Fruit fly (Drosophila melanogaster) whole organism, embryonic: ENCODE data around the gene Nepl7.

Experiments
- B-H2 ChIP-seq: fragments of 200-800 bp; sonication (Bioruptor generic); optimal IDR thresholded peaks from 2 replicates; lab custom pipeline; 2018; ENCODE audit warnings: missing biosample characterization, mild to moderate bottlenecking, missing genetic modification characterization
- BEAF-32 ChIP-seq: fragments of 200-800 bp; sonication (Bioruptor generic); optimal IDR thresholded peaks from 3 replicates; lab custom pipeline; 2017; ENCODE audit warnings: missing biosample characterization, missing genetic modification characterization, mild to moderate bottlenecking, moderate library complexity, missing genetic modification reagents
- CG15073 ChIP-seq: fragments of 200-800 bp; sonication (Bioruptor generic); optimal IDR thresholded peaks from 2 replicates; lab custom pipeline; 2016; ENCODE audit warnings: missing biosample characterization, missing genetic modification characterization
- CG15479 ChIP-seq: fragments of 200-800 bp; sonication (Bioruptor generic); optimal IDR thresholded peaks from 3 replicates; lab custom pipeline; 2019; ENCODE audit warnings: missing biosample characterization, mild to moderate bottlenecking, missing genetic modification characterization, moderate library complexity
- CG16779 ChIP-seq: fragments of 200-800 bp; sonication (Bioruptor generic); IDR thresholded peaks from 2 replicates; pipeline ENCODE4 v1.3.6; 2022; ENCODE audit warnings: missing biosample characterization, missing genetic modification characterization
- CG17361 ChIP-seq: fragments of 200-800 bp; sonication (Bioruptor generic); IDR thresholded peaks from 3 replicates; pipeline ENCODE4 v1.3.6; 2022; ENCODE audit warnings: missing biosample characterization, missing genetic modification characterization
- CG17802 ChIP-seq: fragments of 200-800 bp; sonication (Bioruptor generic); optimal IDR thresholded peaks from 2 replicates; lab custom pipeline; 2018; ENCODE audit warnings: missing biosample characterization, mild to moderate bottlenecking, missing genetic modification characterization, moderate library complexity
- CG18599 ChIP-seq: fragments of 200-800 bp; sonication (Bioruptor generic); optimal IDR thresholded peaks from 3 replicates; lab custom pipeline; 2017; ENCODE audit warnings: missing biosample characterization, missing genetic modification characterization, mild to moderate bottlenecking, moderate library complexity, missing genetic modification reagents
- CG2116 ChIP-seq: fragments of 200-800 bp; sonication (Bioruptor generic); optimal IDR thresholded peaks from 3 replicates; lab custom pipeline; 2018; ENCODE audit warnings: missing biosample characterization, mild to moderate bottlenecking, missing genetic modification characterization
- CG2875 ChIP-seq: fragments of 200-800 bp; sonication (Bioruptor generic); optimal IDR thresholded peaks from 2 replicates; lab custom pipeline; 2017; ENCODE audit warnings: missing biosample characterization, mild to moderate bottlenecking, missing genetic modification characterization, missing genetic modification reagents
- CG30403 ChIP-seq: fragments of 200-800 bp; sonication (Bioruptor generic); optimal IDR thresholded peaks from 3 replicates; lab custom pipeline; 2016; ENCODE audit warnings: missing biosample characterization, missing genetic modification characterization
- CG3281 ChIP-seq: fragments of 200-800 bp; sonication (Bioruptor generic); optimal IDR thresholded peaks from 3 replicates; lab custom pipeline; 2017; ENCODE audit warnings: missing biosample characterization, mild to moderate bottlenecking, missing genetic modification characterization
- CG3407 ChIP-seq: fragments of 200-800 bp; sonication (Bioruptor generic); optimal IDR thresholded peaks from 2 replicates; lab custom pipeline; 2018; ENCODE audit warnings: missing biosample characterization, mild to moderate bottlenecking, missing genetic modification characterization
- CG5245 ChIP-seq: fragments of 200-800 bp; sonication (Bioruptor generic); optimal IDR thresholded peaks from 3 replicates; lab custom pipeline; 2016; ENCODE audit warnings: missing biosample characterization, missing genetic modification characterization
- CG6854 ChIP-seq: fragments of 200-800 bp; sonication (Bioruptor generic); optimal IDR thresholded peaks from 3 replicates; lab custom pipeline; 2017; ENCODE audit warnings: missing biosample characterization, mild to moderate bottlenecking, missing genetic modification characterization
- CG7987 ChIP-seq: fragments of 200-800 bp; sonication (Bioruptor generic); optimal IDR thresholded peaks from 2 replicates; lab custom pipeline; 2018; ENCODE audit warnings: missing biosample characterization, mild to moderate bottlenecking, missing genetic modification characterization, moderate library complexity
- CG8089 ChIP-seq: fragments of 200-800 bp; sonication (Bioruptor generic); optimal IDR thresholded peaks from 3 replicates; lab custom pipeline; 2016; ENCODE audit warnings: missing biosample characterization, missing genetic modification characterization
- CG8388 ChIP-seq: fragments of 200-800 bp; sonication (Bioruptor generic); optimal IDR thresholded peaks from 2 replicates; lab custom pipeline; 2019; ENCODE audit warnings: missing biosample characterization, mild to moderate bottlenecking, missing genetic modification characterization, moderate library complexity
- CTCF ChIP-seq: fragments of 200-800 bp; sonication (Bioruptor generic); optimal IDR thresholded peaks from 2 replicates; lab custom pipeline; 2017; ENCODE audit warnings: missing biosample characterization, mild to moderate bottlenecking, missing genetic modification characterization, moderate library complexity
- Dek ChIP-seq: fragments of 200-800 bp; sonication (Bioruptor generic); optimal IDR thresholded peaks from 3 replicates; lab custom pipeline; 2019; ENCODE audit warnings: missing biosample characterization, mild to moderate bottlenecking, missing genetic modification characterization, moderate library complexity
- Doc2 ChIP-seq: fragments of 200-800 bp; sonication (Bioruptor generic); IDR thresholded peaks from 2 replicates; pipeline ENCODE4 v1.3.6; 2022; ENCODE audit warnings: missing biosample characterization, missing genetic modification characterization
- Dref ChIP-seq: fragments of 200-800 bp; sonication (Bioruptor generic); IDR thresholded peaks from 2 replicates; pipeline ENCODE4 v1.3.6; 2022; ENCODE audit warnings: missing biosample characterization, missing genetic modification characterization
- E2f1 ChIP-seq: fragments of 200-800 bp; sonication (Bioruptor generic); IDR thresholded peaks from 2 replicates; pipeline ENCODE4 v1.3.6; 2022; ENCODE audit warnings: missing biosample characterization, missing genetic modification characterization
- E2f2 ChIP-seq: fragments of 200-800 bp; sonication (Bioruptor generic); IDR thresholded peaks from 2 replicates; pipeline ENCODE4 v1.3.6; 2022; ENCODE audit warnings: missing biosample characterization, missing genetic modification characterization
- Gsc ChIP-seq: fragments of 200-800 bp; sonication (Bioruptor generic); IDR thresholded peaks from 2 replicates; pipeline ENCODE4 v1.3.6; 2022; ENCODE audit warnings: missing biosample characterization, missing genetic modification characterization
- HLH54F ChIP-seq: fragments of 200-800 bp; sonication (Bioruptor generic); optimal IDR thresholded peaks from 3 replicates; lab custom pipeline; 2016; ENCODE audit warnings: missing biosample characterization, missing genetic modification characterization
- Lpt ChIP-seq: fragments of >200 bp; optimal IDR thresholded peaks from 2 replicates; lab custom pipeline; 2018; ENCODE audit warnings: missing biosample characterization, missing genetic modification characterization
- Oaz ChIP-seq: fragments of 200-800 bp; sonication (Bioruptor generic); IDR thresholded peaks from 2 replicates; pipeline ENCODE4 v1.3.6; 2022; ENCODE audit warnings: missing biosample characterization, missing genetic modification characterization
- PHDP ChIP-seq: fragments of 200-800 bp; sonication (Bioruptor generic); optimal IDR thresholded peaks from 3 replicates; lab custom pipeline; 2018; ENCODE audit warnings: missing biosample characterization, mild to moderate bottlenecking, missing genetic modification characterization, moderate library complexity
- Six4 ChIP-seq: fragments of 200-800 bp; sonication (Bioruptor generic); optimal IDR thresholded peaks from 2 replicates; lab custom pipeline; 2016; ENCODE audit warnings: missing biosample characterization, missing genetic modification characterization
- Trl ChIP-seq, 3 experiments: fragments of >200 bp in 2 of 3; fragments of 200-800 bp in 1 of 3; sonication (Bioruptor generic) in 1 of 3; optimal IDR thresholded peaks; 2 replicates in 1 of 3; 3 replicates in 2 of 3; lab custom pipeline; 2016 to 2017; ENCODE audit warnings: missing biosample characterization in 1 of 3, missing genetic modification characterization in 1 of 3
- Vsx1 ChIP-seq: fragments of 200-800 bp; sonication (Bioruptor generic); optimal IDR thresholded peaks from 2 replicates; lab custom pipeline; 2017; ENCODE audit warnings: missing biosample characterization, mild to moderate bottlenecking, missing genetic modification characterization, missing genetic modification reagents
- amos ChIP-seq: fragments of 200-800 bp; sonication (Bioruptor generic); IDR thresholded peaks from 2 replicates; pipeline ENCODE4 v1.3.6; 2022; ENCODE audit warnings: missing biosample characterization, missing genetic modification characterization; ENCODE audit not compliant: partially characterized antibody
- cas ChIP-seq: fragments of 200-800 bp; sonication (Bioruptor generic); IDR thresholded peaks from 2 replicates; pipeline ENCODE4 v1.3.6; 2022; ENCODE audit warnings: missing biosample characterization, missing genetic modification characterization
- chif ChIP-seq, 2 experiments: fragments of 200-800 bp; sonication (Bioruptor generic); optimal IDR thresholded peaks; 3 replicates each; lab custom pipeline; 2016; ENCODE audit warnings: missing biosample characterization in 2 of 2, missing genetic modification characterization in 2 of 2
- ci ChIP-seq: fragments of 200-800 bp; sonication (Bioruptor generic); IDR thresholded peaks from 3 replicates; pipeline ENCODE4 v1.3.6; 2022; ENCODE audit warnings: missing biosample characterization, missing genetic modification characterization
- crc ChIP-seq: fragments of 200-800 bp; sonication (Bioruptor generic); optimal IDR thresholded peaks from 2 replicates; lab custom pipeline; 2016; ENCODE audit warnings: missing biosample characterization, missing genetic modification characterization
- danr ChIP-seq: fragments of 200-800 bp; sonication (Bioruptor generic); IDR thresholded peaks from 2 replicates; pipeline ENCODE4 v1.3.6; 2022; ENCODE audit warnings: missing biosample characterization, missing genetic modification characterization
- dysf ChIP-seq: fragments of 200-800 bp; sonication (Bioruptor generic); IDR thresholded peaks from 3 replicates; pipeline ENCODE4 v1.3.6; 2022; ENCODE audit warnings: missing biosample characterization, missing genetic modification characterization
- ems ChIP-seq: fragments of 200-800 bp; sonication (Bioruptor generic); optimal IDR thresholded peaks from 3 replicates; lab custom pipeline; 2016; ENCODE audit warnings: missing biosample characterization, missing genetic modification characterization
- gce ChIP-seq: fragments of 200-800 bp; sonication (Bioruptor generic); IDR thresholded peaks from 3 replicates; pipeline ENCODE4 v1.3.6; 2022; ENCODE audit warnings: missing biosample characterization, missing genetic modification characterization
- gt ChIP-seq: fragments of 200-800 bp; sonication (Bioruptor generic); IDR thresholded peaks from 2 replicates; pipeline ENCODE4 v1.3.6; 2022; ENCODE audit warnings: missing biosample characterization, missing genetic modification characterization
- jing ChIP-seq: fragments of 200-800 bp; sonication (Bioruptor generic); optimal IDR thresholded peaks from 2 replicates; lab custom pipeline; 2018; ENCODE audit warnings: missing biosample characterization, mild to moderate bottlenecking, missing genetic modification characterization
- kah ChIP-seq: fragments of 200-800 bp; sonication (Bioruptor generic); optimal IDR thresholded peaks from 2 replicates; lab custom pipeline; 2018; ENCODE audit warnings: missing biosample characterization, mild to moderate bottlenecking, missing genetic modification characterization
- otp ChIP-seq: fragments of 200-800 bp; sonication (Bioruptor generic); IDR thresholded peaks from 3 replicates; pipeline ENCODE4, ENCODE4 v1.3.6; 2022; ENCODE audit warnings: missing biosample characterization, missing genetic modification characterization
- peb ChIP-seq: fragments of 200-800 bp; sonication (Bioruptor generic); IDR thresholded peaks from 2 replicates; pipeline ENCODE4 v1.3.6; 2022; ENCODE audit warnings: missing biosample characterization, missing genetic modification characterization
- pfk ChIP-seq: fragments of 200-800 bp; sonication (Bioruptor generic); optimal IDR thresholded peaks from 2 replicates; lab custom pipeline; 2018; ENCODE audit warnings: missing biosample characterization, mild to moderate bottlenecking, missing genetic modification characterization, moderate library complexity
- prd ChIP-seq, 3 experiments: fragments of >200 bp in 2 of 3; fragments of 200-800 bp in 1 of 3; sonication (Bioruptor generic) in 1 of 3; optimal IDR thresholded peaks in 2 of 3; IDR thresholded peaks in 1 of 3; 2 replicates in 2 of 3; 3 replicates in 1 of 3; pipeline versions ENCODE4 v1.3.6 to Lab custom; 2017 to 2022; ENCODE audit warnings: missing biosample characterization in 1 of 3, missing genetic modification characterization in 1 of 3
- salm ChIP-seq: fragments of 200-800 bp; sonication (Bioruptor generic); optimal IDR thresholded peaks from 2 replicates; lab custom pipeline; 2018; ENCODE audit warnings: missing biosample characterization, mild to moderate bottlenecking, missing genetic modification characterization
- sqz ChIP-seq: fragments of 200-800 bp; sonication (Bioruptor generic); optimal IDR thresholded peaks from 3 replicates; lab custom pipeline; 2018; ENCODE audit warnings: missing biosample characterization, mild to moderate bottlenecking, missing genetic modification characterization
- tgo ChIP-seq: fragments of 200-800 bp; sonication (Bioruptor generic); IDR thresholded peaks from 3 replicates; pipeline ENCODE4 v1.3.6; 2022; ENCODE audit warnings: missing biosample characterization, missing genetic modification characterization
- wor ChIP-seq: fragments of 200-800 bp; sonication (Bioruptor generic); IDR thresholded peaks from 2 replicates; pipeline ENCODE4 v1.3.6; 2022; ENCODE audit warnings: missing biosample characterization, missing genetic modification characterization

Gene Nepl7

DNA sequence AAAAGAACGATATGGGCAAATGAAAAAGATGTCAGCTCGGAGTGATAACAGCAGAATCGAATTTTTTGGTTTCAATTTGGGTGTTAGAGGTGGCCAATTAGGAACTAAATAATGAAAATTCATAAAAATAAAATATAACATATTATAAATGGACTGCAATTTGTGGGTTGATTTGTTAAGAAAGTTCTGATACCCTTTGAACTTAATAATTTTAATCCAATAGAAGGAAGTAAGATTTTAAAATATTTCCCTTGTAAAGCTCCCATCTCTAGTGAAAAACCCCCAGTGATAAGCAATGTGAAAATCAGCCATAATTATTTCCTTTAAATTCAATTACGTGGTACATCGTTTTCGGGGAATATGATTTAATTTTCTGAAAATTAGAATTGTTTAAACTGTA, 25.2 kb downstream of the Nepl7 start (continued):
- no peak for TF ChIP-seq CG17802 (tag; lab: Kevin White, UChicago)
- TF ChIP-seq Doc2, result no peak
- no peak for TF ChIP-seq CG15073 (GFP tag; lab: Kevin White, UChicago)
- TF ChIP-seq CTCF (GFP tag; lab: Kevin White, UChicago), result no peak
- peak; percentile 42; the same call in 2 of the 3 replicates for TF ChIP-seq tgo (GFP tag; lab: Robert Waterston, UW)
- no peak for TF ChIP-seq dysf (GFP tag; lab: Robert Waterston, UW)
- TF ChIP-seq HLH54F (GFP tag; lab: Kevin White, UChicago), result no peak
- TF ChIP-seq CG2875 (GFP tag; lab: Kevin White, UChicago), result no peak
- TF ChIP-seq CG7987, result no peak
- peak; percentile 13 for TF ChIP-seq BEAF-32 (GFP tag; lab: Kevin White, UChicago)
- no peak for TF ChIP-seq Six4 (GFP tag; lab: Kevin White, UChicago)
- no peak for TF ChIP-seq Dek (tag; lab: Kevin White, UChicago)
- no peak for TF ChIP-seq PHDP (tag; lab: Kevin White, UChicago)
- TF ChIP-seq CG6854, result no peak
- no peak for TF ChIP-seq Gsc
- no peak for TF ChIP-seq ci (GFP tag; lab: Robert Waterston, UW)
- TF ChIP-seq Oaz (GFP tag; lab: Robert Waterston, UW), result peak; percentile 22; the same call in 1 of the 2 replicates
- no peak for TF ChIP-seq chif (GFP tag; optimal IDR thresholded peaks at IDR 0.05; lab: Kevin White, UChicago)
- no peak for TF ChIP-seq gce
- no peak for TF ChIP-seq crc (GFP tag; lab: Kevin White, UChicago)
- TF ChIP-seq CG8388, result peak; percentile 36
- TF ChIP-seq CG5245 (GFP tag; lab: Kevin White, UChicago), result no peak
- TF ChIP-seq kah (GFP tag; lab: Kevin White, UChicago), result no peak
- no peak for TF ChIP-seq peb (GFP tag; lab: Robert Waterston, UW)
- TF ChIP-seq danr (GFP tag; lab: Robert Waterston, UW), result no peak
- TF ChIP-seq ems (GFP tag; lab: Kevin White, UChicago), result no peak
- TF ChIP-seq pfk, result no peak
- TF ChIP-seq E2f2 (GFP tag; lab: Robert Waterston, UW), result 0 out of 2 replicates have a peak, but pooled peaks have one; percentile 33
- no peak for TF ChIP-seq CG16779 (GFP tag; lab: Robert Waterston, UW)
- TF ChIP-seq amos (GFP tag; lab: Robert Waterston, UW), result no peak
- TF ChIP-seq CG17361 (GFP tag; lab: Robert Waterston, UW), result 0 out of 3 replicates have a peak, but pooled peaks have one; percentile 28
- no peak for TF ChIP-seq Lpt (GFP tag; lab: Kevin White, UChicago)
- TF ChIP-seq Trl (optimal IDR thresholded peaks at IDR 0.05; lab: Kevin White, UChicago), result no peak
- no peak for TF ChIP-seq Trl (GFP tag; optimal IDR thresholded peaks at IDR 0.05; lab: Kevin White, UChicago)
- TF ChIP-seq CG3281 (GFP tag; lab: Kevin White, UChicago), result peak; percentile 29
- TF ChIP-seq CG8089 (GFP tag; lab: Kevin White, UChicago), result no peak
- TF ChIP-seq wor, result no peak
- TF ChIP-seq E2f1 (GFP tag; lab: Robert Waterston, UW), result no peak
- no peak for TF ChIP-seq salm
- TF ChIP-seq jing (GFP tag; lab: Kevin White, UChicago), result no peak
- peak; percentile 20 for TF ChIP-seq CG30403 (GFP tag; lab: Kevin White, UChicago)
- TF ChIP-seq Dref, result no peak
- TF ChIP-seq CG3407 (GFP tag; lab: Kevin White, UChicago), result no peak
- no peak for TF ChIP-seq CG2116 (GFP tag; lab: Kevin White, UChicago)
- TF ChIP-seq cas (GFP tag; lab: Robert Waterston, UW), result no peak
- TF ChIP-seq sqz (GFP tag; lab: Kevin White, UChicago), result no peak
- no peak for TF ChIP-seq B-H2 (GFP tag; lab: Kevin White, UChicago)
- peak; percentile 35; the same call in 1 of the 3 replicates for TF ChIP-seq otp
- no peak for TF ChIP-seq Vsx1 (GFP tag; lab: Kevin White, UChicago)
- TF ChIP-seq gt (GFP tag; lab: Robert Waterston, UW), result no peak
- no peak for TF ChIP-seq CG15479 (GFP tag; lab: Kevin White, UChicago)
- no peak for TF ChIP-seq prd (optimal IDR thresholded peaks at IDR 0.05; lab: Kevin White, UChicago)
- no peak for TF ChIP-seq prd (GFP tag; IDR thresholded peaks at IDR 0.05; lab: Robert Waterston, UW)
- peak; percentile 57 for TF ChIP-seq CG18599
